Fruit fly (Drosophila melanogaster) whole organism, adult: ENCODE measurements around the gene CG32066.

Source experiments
- CG11617 ChIP-seq: fragments of 200-800 bp; sonication (Bioruptor generic); optimal IDR thresholded peaks from 2 replicates; lab custom pipeline; 2017; ENCODE audit warnings: mild to moderate bottlenecking, missing biosample characterization, missing genetic modification reagents, missing genetic modification characterization
- CG12768 ChIP-seq: fragments of 200-800 bp; sonication (Bioruptor generic); optimal IDR thresholded peaks from 2 replicates; lab custom pipeline; 2017; ENCODE audit warnings: missing biosample characterization, missing genetic modification characterization, mild to moderate bottlenecking, moderate library complexity, missing genetic modification reagents
- CG14711 ChIP-seq: fragments of 200-800 bp; sonication (Bioruptor generic); optimal IDR thresholded peaks from 2 replicates; lab custom pipeline; 2018; ENCODE audit warnings: missing biosample characterization, mild to moderate bottlenecking, missing genetic modification characterization, moderate library complexity
- CG5204 ChIP-seq: fragments of 200-800 bp; sonication (Bioruptor generic); optimal IDR thresholded peaks from 2 replicates; lab custom pipeline; 2016; ENCODE audit warnings: missing biosample characterization, missing genetic modification characterization
- CG7101 ChIP-seq: fragments of 200-800 bp; sonication (Bioruptor generic); optimal IDR thresholded peaks from 2 replicates; lab custom pipeline; 2018; ENCODE audit warnings: missing biosample characterization, mild to moderate bottlenecking, missing genetic modification characterization, moderate library complexity
- Hr96 ChIP-seq: fragments of 200-800 bp; sonication (Bioruptor generic); optimal IDR thresholded peaks from 2 replicates; lab custom pipeline; 2016; ENCODE audit warnings: missing biosample characterization, missing genetic modification characterization
- ovo ChIP-seq: fragments of 200-800 bp; sonication (Bioruptor generic); optimal IDR thresholded peaks from 2 replicates; lab custom pipeline; 2016; ENCODE audit warnings: missing biosample characterization, missing genetic modification characterization

DNA sequence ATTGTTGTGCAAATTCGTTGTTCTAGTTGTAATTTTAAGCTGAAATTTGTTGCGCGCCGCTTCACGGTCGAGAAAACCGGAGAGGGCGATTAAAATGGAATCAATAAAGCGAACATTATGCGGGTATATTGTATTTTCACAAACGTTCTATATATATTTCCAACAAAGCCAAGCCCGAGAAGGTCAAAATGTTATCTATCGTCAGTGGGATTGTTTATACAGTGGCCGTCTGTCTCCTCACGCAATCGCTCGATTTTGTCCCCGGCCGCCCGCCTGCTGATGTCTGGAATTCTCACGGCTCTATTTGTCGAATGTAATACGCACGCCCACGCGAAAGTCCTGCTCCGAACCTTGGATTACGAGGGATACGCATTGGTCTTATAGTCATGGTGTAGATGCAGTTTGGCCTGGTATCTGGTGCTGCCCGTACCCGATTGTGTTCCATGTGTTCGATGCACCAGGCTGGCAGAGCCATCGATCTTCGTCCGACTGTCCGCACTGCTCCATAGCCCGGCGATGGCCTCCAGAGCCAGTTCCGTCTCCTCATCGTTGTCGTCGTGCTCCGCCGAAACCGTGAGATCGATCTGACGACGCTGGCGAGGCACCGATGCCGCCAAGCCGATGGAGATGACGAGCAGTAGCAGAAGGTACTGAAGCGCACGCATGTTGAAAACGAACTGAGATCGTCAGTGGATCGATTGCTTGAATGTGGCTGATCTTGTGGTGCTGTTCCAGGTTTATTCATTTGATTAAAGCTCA lies 31.8 kb upstream of the CG32066 start, which contains the start of gene CG33493:
- TF ChIP-seq ovo (no peak), CG5204 (no peak), CG12768 (GFP tag; lab: Kevin White, UChicago) (no peak), CG14711 (tag; lab: Kevin White, UChicago) (no peak), CG7101 (tag; lab: Kevin White, UChicago) (no peak), Hr96 (GFP tag; lab: Kevin White, UChicago) (no peak), CG11617 (no peak)
